Fruit fly (Drosophila melanogaster): Measurements from ENCODE around the gene Dh44.

Dh44 gene

dm6 chr3R:9628607-9629006 lies 9.4 kb upstream of the Dh44 start:
- no peak for TF ChIP-seq CG14655 (GFP tag; optimal IDR thresholded peaks at IDR 0.05)
- TF ChIP-seq CG9948 (tag; optimal IDR thresholded peaks at IDR 0.05), result no peak
- TF ChIP-seq CG8301 (tag; optimal IDR thresholded peaks at IDR 0.05), result no peak
- no peak for TF ChIP-seq D1 (tag; optimal IDR thresholded peaks at IDR 0.05)

- TF ChIP-seq CG13204 (GFP tag; optimal IDR thresholded peaks at IDR 0.05) (no peak), CG17806 (tag; optimal IDR thresholded peaks at IDR 0.05) (no peak), CG14655 (GFP tag; optimal IDR thresholded peaks at IDR 0.05) (no peak), CG32121 (GFP tag; IDR thresholded peaks at IDR 0.05) (no peak), CG34367 (tag; optimal IDR thresholded peaks at IDR 0.05) (no peak), EcR (GFP tag; optimal IDR thresholded peaks at IDR 0.05) (peak; percentile 30), CG10348 (GFP tag; IDR thresholded peaks at IDR 0.05) (no peak), CG8159 (tag; optimal IDR thresholded peaks at IDR 0.05) (no peak), D1 (tag; optimal IDR thresholded peaks at IDR 0.05) (no peak)
Observed at dm6 chr3R:9630053-9630632, 7.8 kb upstream of the Dh44 start.

dm6 chr3R:9630633-9631095 lies 7.3 kb upstream of the Dh44 start, which contains the start of gene Calr:
Gene Calr (minus strand): TSS chr3R:9630851.
- no peak for TF ChIP-seq CG10348 (GFP tag; IDR thresholded peaks at IDR 0.05)
- TF ChIP-seq CG9948 (tag; optimal IDR thresholded peaks at IDR 0.05), result no peak
- TF ChIP-seq CG17806 (tag; optimal IDR thresholded peaks at IDR 0.05), result no peak
- no peak for TF ChIP-seq rn (GFP tag; IDR thresholded peaks at IDR 0.05)
- TF ChIP-seq CG14655 (GFP tag; optimal IDR thresholded peaks at IDR 0.05), result no peak
- peak; percentile 27 for TF ChIP-seq gl (tag; optimal IDR thresholded peaks at IDR 0.05)
- TF ChIP-seq Ets98B (GFP tag; IDR thresholded peaks at IDR 0.05), result no peak
- no peak for TF ChIP-seq CG8301 (tag; optimal IDR thresholded peaks at IDR 0.05)
- no peak for TF ChIP-seq CG32121 (GFP tag; IDR thresholded peaks at IDR 0.05)
- TF ChIP-seq D1 (tag; optimal IDR thresholded peaks at IDR 0.05), result no peak
- no peak for TF ChIP-seq CG8159 (tag; optimal IDR thresholded peaks at IDR 0.05)
- no peak for TF ChIP-seq fd96Ca (GFP tag; IDR thresholded peaks at IDR 0.05)
- peak; percentile 30 for TF ChIP-seq Snoo (tag; optimal IDR thresholded peaks at IDR 0.05)
- no peak for TF ChIP-seq EcR (GFP tag; optimal IDR thresholded peaks at IDR 0.05)
- TF ChIP-seq Pif1B (GFP tag; optimal IDR thresholded peaks at IDR 0.05), result no peak
- TF ChIP-seq CG15710 (tag; optimal IDR thresholded peaks at IDR 0.05), result peak; percentile 8
- peak; percentile 35 for TF ChIP-seq CG34367 (tag; optimal IDR thresholded peaks at IDR 0.05)

dm6 chr3R:9631564-9631963 lies 6.4 kb upstream of the Dh44 start, which contains the start of gene SpdS:
Gene SpdS (plus strand): TSS chr3R:9631641.
- TF ChIP-seq CG14655 (GFP tag; optimal IDR thresholded peaks at IDR 0.05) (no peak), CG32121 (GFP tag; IDR thresholded peaks at IDR 0.05) (no peak), rn (GFP tag; IDR thresholded peaks at IDR 0.05) (no peak), CG15710 (tag; optimal IDR thresholded peaks at IDR 0.05) (no peak), CG13204 (GFP tag; optimal IDR thresholded peaks at IDR 0.05) (no peak), Ets98B (GFP tag; IDR thresholded peaks at IDR 0.05) (no peak), EcR (GFP tag; optimal IDR thresholded peaks at IDR 0.05) (no peak), CG8159 (tag; optimal IDR thresholded peaks at IDR 0.05) (no peak), Snoo (tag; optimal IDR thresholded peaks at IDR 0.05) (no peak), CG10348 (GFP tag; IDR thresholded peaks at IDR 0.05) (no peak)

dm6 chr3R:9632110-9632921 lies 5.7 kb upstream of the Dh44 start:
- TF ChIP-seq EcR (GFP tag; optimal IDR thresholded peaks at IDR 0.05) (no peak), Snoo (tag; optimal IDR thresholded peaks at IDR 0.05) (no peak), CG32121 (GFP tag; IDR thresholded peaks at IDR 0.05) (no peak)

- TF ChIP-seq CG8159 (tag; optimal IDR thresholded peaks at IDR 0.05) (no peak), rn (GFP tag; IDR thresholded peaks at IDR 0.05) (no peak), CG15710 (tag; optimal IDR thresholded peaks at IDR 0.05) (no peak), CG4496 (GFP tag; IDR thresholded peaks at IDR 0.05) (no peak), CG10348 (GFP tag; IDR thresholded peaks at IDR 0.05) (no peak), D1 (tag; optimal IDR thresholded peaks at IDR 0.05) (no peak), CG13204 (GFP tag; optimal IDR thresholded peaks at IDR 0.05) (no peak), gl (tag; optimal IDR thresholded peaks at IDR 0.05) (no peak), CG17806 (tag; optimal IDR thresholded peaks at IDR 0.05) (no peak), Pif1A (GFP tag; optimal IDR thresholded peaks at IDR 0.05) (no peak), CG14655 (GFP tag; optimal IDR thresholded peaks at IDR 0.05) (no peak), Pif1B (GFP tag; optimal IDR thresholded peaks at IDR 0.05) (no peak), fd96Ca (GFP tag; IDR thresholded peaks at IDR 0.05) (no peak), CG32121 (GFP tag; IDR thresholded peaks at IDR 0.05) (no peak; the same call in 1 of the 2 replicates), CG8301 (tag; optimal IDR thresholded peaks at IDR 0.05) (no peak), EcR (GFP tag; optimal IDR thresholded peaks at IDR 0.05) (no peak), CG12605 (GFP tag; IDR thresholded peaks at IDR 0.05) (no peak)
Observed at dm6 chr3R:9637361-9637760, 621 bp upstream of the Dh44 start, which contains the start of gene Scm. Gene Scm (minus strand): TSS chr3R:9637611.
